Worm (Caenorhabditis elegans) whole organism, L2 larva: ENCODE data around the gene sdz-32.

ENCODE experiments used
- C34F6.9 ChIP-seq: fragments of 150-350 bp; optimal IDR thresholded peaks from 2 replicates; lab custom pipeline; 2014; ENCODE audit warnings: missing biosample characterization, missing genetic modification characterization
- nhr-12 ChIP-seq: fragments of 150-350 bp; optimal IDR thresholded peaks from 2 replicates; lab custom pipeline; 2014; ENCODE audit warnings: missing biosample characterization, missing genetic modification characterization
- nhr-23 ChIP-seq: fragments of 150-350 bp; optimal IDR thresholded peaks from 2 replicates; lab custom pipeline; 2014; ENCODE audit warnings: missing biosample characterization, missing genetic modification reagents, missing genetic modification characterization
- nhr-77 ChIP-seq: fragments of 150-350 bp; optimal IDR thresholded peaks from 2 replicates; lab custom pipeline; 2014; ENCODE audit warnings: missing biosample characterization, missing genetic modification characterization
- skn-1 ChIP-seq: sonication (generic microtip); optimal IDR thresholded peaks from 2 replicates; lab custom pipeline; 2017; ENCODE audit warnings: missing biosample characterization, missing genetic modification characterization
- sma-9 ChIP-seq, 2 experiments: fragments of 150-350 bp in 1 of 2; sonication (generic microtip) in 1 of 2; optimal IDR thresholded peaks; 2 replicates each; lab custom pipeline; 2014 to 2016; ENCODE audit warnings: missing genetic modification characterization in 2 of 2, mild to moderate bottlenecking in 1 of 2, missing biosample characterization in 1 of 2, missing compliant biosample characterization in 1 of 2, missing genetic modification reagents in 1 of 2, moderate library complexity in 1 of 2
- unc-39 ChIP-seq: fragments of 150-350 bp; optimal IDR thresholded peaks from 2 replicates; lab custom pipeline; 2014; ENCODE audit warnings: missing biosample characterization, missing genetic modification characterization

The sdz-32 gene

DNA sequence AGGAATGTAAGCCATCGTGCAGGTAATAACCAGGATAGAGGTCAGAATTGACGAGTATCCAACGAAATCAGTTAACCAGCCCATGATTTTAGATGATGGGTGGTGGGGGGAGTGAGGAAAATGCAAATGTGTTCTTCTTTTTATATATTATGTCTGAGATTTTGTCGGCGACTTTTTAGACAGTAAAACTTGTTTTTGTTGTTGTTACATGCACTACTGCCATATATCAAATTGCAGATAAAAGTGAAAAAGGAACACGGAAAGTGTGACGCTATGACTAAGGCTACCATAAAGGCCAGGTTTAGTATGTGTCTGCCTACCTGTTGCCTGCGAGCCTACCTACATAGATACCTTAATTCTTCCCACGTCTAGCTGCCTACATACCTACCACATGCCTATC is 50.3 kb downstream of the sdz-32 start, which contains the start of gene col-72:
col-72 (minus strand) TSS at position 101 of the 400 bp plus-strand sequence.
- TF ChIP-seq nhr-23 (tag; lab: Kevin White, UChicago) (no peak), sma-9 (GFP tag; optimal IDR thresholded peaks at IDR 0.05; lab: Kevin White, UChicago) (no peak), sma-9 (tag; optimal IDR thresholded peaks at IDR 0.05; lab: Kevin White, UChicago) (no peak), nhr-12 (tag; lab: Kevin White, UChicago) (no peak), unc-39 (no peak), nhr-77 (tag; lab: Kevin White, UChicago) (no peak), skn-1 (tag; lab: Kevin White, UChicago) (no peak), C34F6.9 (tag; lab: Kevin White, UChicago) (no peak)
